Worm (Caenorhabditis elegans) whole organism, L4 larva: ENCODE measurements around the gene Y2H9A.4.

Experiments
- Y105C5A.15 ChIP-seq: fragments of 200-800 bp; sonication (Bioruptor generic); IDR thresholded peaks from 2 replicates; pipeline ENCODE4 v1.3.6; 2022; ENCODE audit warnings: missing genetic modification characterization, missing compliant biosample characterization
- dve-1 ChIP-seq: sonication (generic microtip); optimal IDR thresholded peaks from 2 replicates; lab custom pipeline; 2017; ENCODE audit warnings: antibody characterized with exemption, mild to moderate bottlenecking, missing genetic modification characterization, missing compliant biosample characterization; ENCODE audit not compliant: insufficient read depth
- fkh-10 ChIP-seq: fragments of 150-350 bp; optimal IDR thresholded peaks from 2 replicates; lab custom pipeline; 2014; ENCODE audit warnings: missing biosample characterization, missing genetic modification reagents, missing genetic modification characterization
- lir-3 ChIP-seq: sonication (generic microtip); optimal IDR thresholded peaks from 2 replicates; lab custom pipeline; 2016; ENCODE audit warnings: mild to moderate bottlenecking, missing genetic modification characterization, missing compliant biosample characterization
- lsy-2 ChIP-seq, 2 experiments: fragments of 150-350 bp in 1 of 2; sonication (generic microtip) in 1 of 2; optimal IDR thresholded peaks; 2 replicates each; lab custom pipeline; 2014 to 2017; ENCODE audit warnings: missing biosample characterization in 2 of 2, missing genetic modification characterization in 2 of 2
- pqm-1 ChIP-seq: sonication (generic microtip); optimal IDR thresholded peaks from 2 replicates; lab custom pipeline; 2017; ENCODE audit warnings: missing biosample characterization, missing genetic modification characterization
- set-16 ChIP-seq: fragments of 200-800 bp; sonication (Bioruptor generic); IDR thresholded peaks from 2 replicates; pipeline ENCODE4 v1.3.6; 2022; ENCODE audit warnings: missing genetic modification reagents, missing genetic modification characterization, missing compliant biosample characterization
- skn-1 ChIP-seq: fragments of 150-350 bp; optimal IDR thresholded peaks from 2 replicates; lab custom pipeline; 2014; ENCODE audit warnings: missing biosample characterization, missing genetic modification characterization
- snpc-4 ChIP-seq: fragments of 150-350 bp; optimal IDR thresholded peaks from 2 replicates; lab custom pipeline; 2014; ENCODE audit warnings: missing biosample characterization, missing genetic modification characterization
- unc-39 ChIP-seq: sonication (generic microtip); optimal IDR thresholded peaks from 2 replicates; lab custom pipeline; 2017; ENCODE audit warnings: missing biosample characterization, missing genetic modification characterization
- unc-62 ChIP-seq, 3 experiments: fragments of 150-350 bp in 1 of 3; sonication (generic microtip); optimal IDR thresholded peaks in 2 of 3; peaks in 1 of 3; 1 replicate in 1 of 3; 2 replicates in 2 of 3; lab custom pipeline; 2014 to 2017; ENCODE audit warnings: missing biosample characterization in 3 of 3, missing genetic modification characterization in 3 of 3, missing genetic modification reagents in 3 of 3, missing genotype in 1 of 3
- zag-1 ChIP-seq: fragments of 150-350 bp; optimal IDR thresholded peaks from 2 replicates; lab custom pipeline; 2014; ENCODE audit warnings: missing biosample characterization, missing genetic modification characterization
- ztf-11 ChIP-seq: fragments of 150-350 bp; optimal IDR thresholded peaks from 2 replicates; lab custom pipeline; 2014; ENCODE audit warnings: missing biosample characterization, missing genetic modification characterization

DNA sequence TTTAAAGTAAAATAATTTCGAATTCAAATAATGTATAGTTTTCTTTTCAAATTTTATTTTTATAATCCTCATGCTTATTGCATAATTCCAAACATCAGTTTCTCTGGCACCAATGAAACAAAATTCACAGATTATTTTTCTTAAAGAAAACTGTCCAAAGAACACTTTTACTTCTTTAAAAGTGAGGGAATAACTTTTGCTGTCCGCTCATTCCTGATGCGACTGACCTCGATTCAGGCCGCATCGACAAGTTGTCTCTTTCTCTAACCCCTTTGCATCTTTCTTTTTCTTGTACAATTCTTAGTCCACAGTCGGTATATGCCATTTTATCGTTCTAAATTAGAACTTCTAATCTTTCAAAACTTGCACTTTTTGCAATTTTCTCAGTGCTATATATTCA, 39.2 kb upstream of the Y2H9A.4 start, which contains the start of gene F53F1.2:
- no peak for TF ChIP-seq unc-62 (GFP tag; optimal IDR thresholded peaks at IDR 0.05 in 1 of 2; lab: Kevin White, UChicago)
- TF ChIP-seq unc-62 (tag; optimal IDR thresholded peaks at IDR 0.05; lab: Kevin White, UChicago), result no peak
- TF ChIP-seq dve-1 (tag; lab: Kevin White, UChicago), result no peak
- no peak for TF ChIP-seq skn-1
- no peak for TF ChIP-seq fkh-10
- no peak for TF ChIP-seq pqm-1 (tag; lab: Kevin White, UChicago)
- no peak for TF ChIP-seq lsy-2 (tag; optimal IDR thresholded peaks at IDR 0.05; lab: Kevin White, UChicago)
- no peak for TF ChIP-seq set-16
- TF ChIP-seq ztf-11 (tag; lab: Kevin White, UChicago), result no peak
- TF ChIP-seq lir-3 (tag; lab: Kevin White, UChicago), result no peak
- TF ChIP-seq Y105C5A.15 (GFP tag; lab: Robert Waterston, UW), result no peak
- TF ChIP-seq snpc-4 (tag; lab: Kevin White, UChicago), result no peak
- no peak for TF ChIP-seq unc-39
- TF ChIP-seq zag-1 (tag; lab: Kevin White, UChicago), result no peak
